Worm (Caenorhabditis elegans) whole organism, young adult: ENCODE results near the gene sre-43.

Experiments
- B0035.1 ChIP-seq: sonication (generic microtip); optimal IDR thresholded peaks from 2 replicates; lab custom pipeline; 2016; ENCODE audit warnings: missing genetic modification characterization, mild to moderate bottlenecking, missing compliant biosample characterization, missing genotype, missing genetic modification reagents
- B0336.3 ChIP-seq: fragments of 200-800 bp; sonication (Bioruptor generic); IDR thresholded peaks from 2 replicates; pipeline ENCODE4 v1.3.6; 2022; ENCODE audit warnings: missing genetic modification characterization, missing compliant biosample characterization
- C17E4.6 ChIP-seq: fragments of 200-800 bp; sonication (Bioruptor generic); IDR thresholded peaks from 2 replicates; pipeline ENCODE4 v1.3.6; 2022; ENCODE audit warnings: missing genetic modification reagents, missing genetic modification characterization, missing compliant biosample characterization
- F10E7.11 ChIP-seq: sonication (generic microtip); optimal IDR thresholded peaks from 2 replicates; lab custom pipeline; 2017; ENCODE audit warnings: mild to moderate bottlenecking, missing genetic modification characterization, moderate library complexity, missing compliant biosample characterization
- F23B12.7 ChIP-seq: sonication (generic microtip); optimal IDR thresholded peaks from 2 replicates; lab custom pipeline; 2017; ENCODE audit warnings: missing genetic modification characterization, mild to moderate bottlenecking, missing compliant biosample characterization, antibody characterized with exemption, moderate library complexity; ENCODE audit not compliant: insufficient read depth
- F33H1.4 ChIP-seq: fragments of 200-800 bp; sonication (Bioruptor generic); IDR thresholded peaks from 2 replicates; pipeline ENCODE4 v1.3.6; 2022; ENCODE audit warnings: missing genetic modification reagents, missing genetic modification characterization, missing compliant biosample characterization
- F37B4.10 ChIP-seq: fragments of 200-800 bp; sonication (Bioruptor generic); IDR thresholded peaks from 2 replicates; pipeline ENCODE4 v1.3.6; 2022; ENCODE audit warnings: missing genetic modification characterization, missing compliant biosample characterization
- F39B2.1 ChIP-seq: fragments of 200-800 bp; sonication (Bioruptor generic); IDR thresholded peaks from 2 replicates; pipeline ENCODE4 v1.3.6; 2022; ENCODE audit warnings: missing genetic modification reagents, missing genetic modification characterization, missing compliant biosample characterization
- F49E8.2 ChIP-seq: sonication (generic microtip); optimal IDR thresholded peaks from 3 replicates; lab custom pipeline; 2017; ENCODE audit warnings: missing genetic modification characterization, mild to moderate bottlenecking, missing compliant biosample characterization, antibody characterized with exemption, moderate library complexity; ENCODE audit not compliant: insufficient read depth
- F55B11.4 ChIP-seq: sonication (generic microtip); optimal IDR thresholded peaks from 2 replicates; lab custom pipeline; 2016; ENCODE audit warnings: missing compliant biosample characterization, missing genetic modification characterization, borderline replicate concordance; ENCODE audit not compliant: insufficient read depth
- F57C9.4 ChIP-seq: sonication (generic microtip); optimal IDR thresholded peaks from 2 replicates; lab custom pipeline; 2017; ENCODE audit warnings: mild to moderate bottlenecking, missing genetic modification characterization, missing compliant biosample characterization
- K12H6.12 ChIP-seq: fragments of 200-800 bp; sonication (Bioruptor generic); optimal IDR thresholded peaks from 2 replicates; lab custom pipeline; 2018; ENCODE audit warnings: mild to moderate bottlenecking, missing genetic modification characterization, missing compliant biosample characterization
- T07F8.4 ChIP-seq: sonication (generic microtip); optimal IDR thresholded peaks from 2 replicates; lab custom pipeline; 2016; ENCODE audit warnings: mild to moderate bottlenecking, missing genetic modification characterization, moderate library complexity, missing compliant biosample characterization
- T26A5.8 ChIP-seq: sonication (generic microtip); optimal IDR thresholded peaks from 2 replicates; lab custom pipeline; 2016; ENCODE audit warnings: missing genetic modification characterization, missing compliant biosample characterization
- Y53F4B.3 ChIP-seq: fragments of 200-800 bp; sonication (Bioruptor generic); IDR thresholded peaks from 2 replicates; pipeline ENCODE4 v1.3.6; 2022; ENCODE audit warnings: missing genetic modification reagents, missing genetic modification characterization, missing compliant biosample characterization
- Y53G8AR.9 ChIP-seq: fragments of 200-800 bp; sonication (Bioruptor generic); conservative IDR thresholded peaks from 2 replicates; pipeline ENCODE4 v1.3.6; 2022; ENCODE audit warnings: missing genetic modification reagents, missing genetic modification characterization, missing compliant biosample characterization
- Y95B8A.8 ChIP-seq: fragments of 200-800 bp; sonication (Bioruptor generic); IDR thresholded peaks from 2 replicates; pipeline ENCODE4 v1.3.6; 2022; ENCODE audit warnings: missing genetic modification reagents, missing genetic modification characterization, missing compliant biosample characterization
- aptf-3 ChIP-seq: fragments of 200-800 bp; sonication (Bioruptor generic); IDR thresholded peaks from 2 replicates; pipeline ENCODE4 v1.3.6; 2022; ENCODE audit warnings: missing genetic modification characterization, missing compliant biosample characterization
- atf-7 ChIP-seq: sonication (generic microtip); optimal IDR thresholded peaks from 2 replicates; lab custom pipeline; 2017; ENCODE audit warnings: mild to moderate bottlenecking, missing genetic modification characterization, missing compliant biosample characterization
- attf-5 ChIP-seq: fragments of 200-800 bp; sonication (Bioruptor generic); optimal IDR thresholded peaks from 2 replicates; lab custom pipeline; 2018; ENCODE audit warnings: mild to moderate bottlenecking, missing genetic modification characterization, missing compliant biosample characterization
- ccch-3 ChIP-seq: fragments of 200-800 bp; sonication (Bioruptor generic); optimal IDR thresholded peaks from 2 replicates; lab custom pipeline; 2018; ENCODE audit warnings: mild to moderate bottlenecking, missing genetic modification characterization, missing compliant biosample characterization
- ceh-100 ChIP-seq: fragments of 200-800 bp; sonication (Bioruptor generic); IDR thresholded peaks from 2 replicates; pipeline ENCODE4 v1.3.6; 2022; ENCODE audit warnings: missing genetic modification reagents, missing genetic modification characterization, missing compliant biosample characterization
- die-1 ChIP-seq: sonication (generic microtip); optimal IDR thresholded peaks from 2 replicates; lab custom pipeline; 2016; ENCODE audit warnings: missing genotype, mild to moderate bottlenecking, missing genetic modification characterization, missing compliant biosample characterization
- ekl-4 ChIP-seq: fragments of 200-800 bp; sonication (Bioruptor generic); IDR thresholded peaks from 2 replicates; pipeline ENCODE4 v1.3.6; 2022; ENCODE audit warnings: missing genetic modification reagents, missing genetic modification characterization, missing compliant biosample characterization
- fkh-3 ChIP-seq: sonication (generic microtip); optimal IDR thresholded peaks from 2 replicates; lab custom pipeline; 2016; ENCODE audit warnings: mild to moderate bottlenecking, missing genetic modification characterization, missing compliant biosample characterization
- gei-17 ChIP-seq: fragments of 200-800 bp; sonication (Bioruptor generic); optimal IDR thresholded peaks from 2 replicates; lab custom pipeline; 2018; ENCODE audit warnings: mild to moderate bottlenecking, missing genetic modification characterization, missing compliant biosample characterization
- hmg-20 ChIP-seq: fragments of 200-800 bp; sonication (Bioruptor generic); IDR thresholded peaks from 2 replicates; pipeline ENCODE4 v1.3.6; 2022; ENCODE audit warnings: missing genetic modification reagents, missing genetic modification characterization, missing compliant biosample characterization
- hrde-1 ChIP-seq: sonication (generic microtip); optimal IDR thresholded peaks from 2 replicates; lab custom pipeline; 2016; ENCODE audit warnings: missing genetic modification characterization, mild to moderate bottlenecking, missing compliant biosample characterization, moderate library complexity, missing genotype, missing genetic modification reagents, borderline replicate concordance
- lin-26 ChIP-seq: fragments of 200-800 bp; sonication (Bioruptor generic); IDR thresholded peaks from 2 replicates; pipeline ENCODE4 v1.3.6; 2022; ENCODE audit warnings: missing genetic modification reagents, missing genetic modification characterization, missing compliant biosample characterization
- lin-35 ChIP-seq, 3 experiments: fragments of 150-350 bp in 2 of 3; sonication (generic microtip) in 1 of 3; optimal IDR thresholded peaks; 2 replicates each; lab custom pipeline; 2014 to 2018; ENCODE audit warnings: missing biosample characterization in 3 of 3, missing genetic modification characterization in 3 of 3, missing genetic modification reagents in 3 of 3
- madf-3 ChIP-seq: fragments of 200-800 bp; sonication (Bioruptor generic); IDR thresholded peaks from 2 replicates; pipeline ENCODE4 v1.3.6; 2022; ENCODE audit warnings: missing genetic modification reagents, missing genetic modification characterization, missing compliant biosample characterization
- mel-28 ChIP-seq: sonication (generic microtip); optimal IDR thresholded peaks from 2 replicates; lab custom pipeline; 2016; ENCODE audit warnings: borderline replicate concordance, mild to moderate bottlenecking, missing genetic modification characterization, missing compliant biosample characterization
- mes-4 ChIP-seq: sonication (generic microtip); optimal IDR thresholded peaks from 2 replicates; lab custom pipeline; 2016; ENCODE audit warnings: missing genotype, missing genetic modification characterization, missing compliant biosample characterization
- mxl-1 ChIP-seq: sonication (generic microtip); optimal IDR thresholded peaks from 2 replicates; lab custom pipeline; 2016; ENCODE audit warnings: missing genetic modification characterization, missing compliant biosample characterization
- nfya-2 ChIP-seq: fragments of 200-800 bp; sonication (Bioruptor generic); IDR thresholded peaks from 2 replicates; pipeline ENCODE4 v1.3.6; 2022; ENCODE audit warnings: missing genetic modification reagents, missing genetic modification characterization, missing compliant biosample characterization
- nhr-27 ChIP-seq: fragments of 200-800 bp; sonication (Bioruptor generic); optimal IDR thresholded peaks from 2 replicates; lab custom pipeline; 2018; ENCODE audit warnings: mild to moderate bottlenecking, missing genetic modification characterization, moderate library complexity, missing compliant biosample characterization
- nhr-80 ChIP-seq: sonication (generic microtip); optimal IDR thresholded peaks from 2 replicates; lab custom pipeline; 2016; ENCODE audit warnings: missing genetic modification characterization, missing compliant biosample characterization
- nhr-90 ChIP-seq: sonication (generic microtip); optimal IDR thresholded peaks from 2 replicates; lab custom pipeline; 2016; ENCODE audit warnings: missing genotype, mild to moderate bottlenecking, missing genetic modification characterization, missing compliant biosample characterization
- sea-2 ChIP-seq: fragments of 200-800 bp; sonication (Bioruptor generic); IDR thresholded peaks from 2 replicates; pipeline ENCODE4 v1.3.6; 2022; ENCODE audit warnings: missing genetic modification characterization, missing compliant biosample characterization
- snpc-1.1 ChIP-seq: sonication (generic microtip); optimal IDR thresholded peaks from 2 replicates; lab custom pipeline; 2017; ENCODE audit warnings: missing genetic modification characterization, mild to moderate bottlenecking, missing compliant biosample characterization, antibody characterized with exemption, moderate library complexity, missing genotype, missing genetic modification reagents; ENCODE audit not compliant: insufficient read depth
- sptf-2 ChIP-seq: fragments of 200-800 bp; sonication (Bioruptor generic); optimal IDR thresholded peaks from 2 replicates; lab custom pipeline; 2018; ENCODE audit warnings: mild to moderate bottlenecking, missing genetic modification characterization, missing compliant biosample characterization
- tbp1 ChIP-seq: fragments of 200-800 bp; sonication (Bioruptor generic); optimal IDR thresholded peaks from 2 replicates; lab custom pipeline; 2018; ENCODE audit warnings: mild to moderate bottlenecking, missing genetic modification characterization, missing compliant biosample characterization
- tlf-1 ChIP-seq: fragments of 200-800 bp; sonication (Bioruptor generic); optimal IDR thresholded peaks from 2 replicates; lab custom pipeline; 2018; ENCODE audit warnings: mild to moderate bottlenecking, missing genetic modification characterization, missing compliant biosample characterization
- xnd-1 ChIP-seq: sonication (generic microtip); optimal IDR thresholded peaks from 2 replicates; lab custom pipeline; 2016; ENCODE audit warnings: missing genotype, missing genetic modification reagents, missing genetic modification characterization, missing compliant biosample characterization
- ztf-26 ChIP-seq: sonication (generic microtip); optimal IDR thresholded peaks from 2 replicates; lab custom pipeline; 2017; ENCODE audit warnings: missing genetic modification characterization, missing compliant biosample characterization
- ztf-28 ChIP-seq: fragments of 200-800 bp; sonication (Bioruptor generic); IDR thresholded peaks from 2 replicates; pipeline ENCODE4 v1.3.6; 2022; ENCODE audit warnings: missing genetic modification reagents, missing genetic modification characterization, missing compliant biosample characterization
- ztf-3 ChIP-seq: fragments of 200-800 bp; sonication (Bioruptor generic); optimal IDR thresholded peaks from 2 replicates; lab custom pipeline; 2018; ENCODE audit warnings: mild to moderate bottlenecking, missing genetic modification characterization, missing compliant biosample characterization

sre-43 gene

ce11 chrII:13957437-13957836 lies 11.4 kb downstream of the sre-43 start, which contains the start of gene zip-3:
Gene zip-3 (minus strand): TSS chrII:13957457.
- TF ChIP-seq F23B12.7 (tag; lab: Kevin White, UChicago) (no peak), nhr-80 (peak; percentile 64)
- TF ChIP-seq, all 124 proteins: peak for 1

- TF ChIP-seq T07F8.4 (tag; lab: Kevin White, UChicago): no peak
- TF ChIP-seq F10E7.11 (tag; lab: Kevin White, UChicago): no peak
- no peak for TF ChIP-seq hmg-20 (GFP tag; lab: Robert Waterston, UW)
- TF ChIP-seq nhr-90 (tag; lab: Kevin White, UChicago): peak; percentile 7
- no peak for TF ChIP-seq die-1 (tag; lab: Kevin White, UChicago)
- no peak for TF ChIP-seq F37B4.10 (GFP tag; lab: Robert Waterston, UW)
- no peak for TF ChIP-seq ceh-100 (GFP tag; lab: Robert Waterston, UW)
- no peak for TF ChIP-seq mel-28 (tag; lab: Kevin White, UChicago)
- TF ChIP-seq attf-5 (GFP tag; lab: Kevin White, UChicago): peak; percentile 35
- TF ChIP-seq Y53F4B.3 (GFP tag; lab: Robert Waterston, UW): no peak
- TF ChIP-seq nhr-27 (tag; lab: Kevin White, UChicago): no peak
- no peak for TF ChIP-seq mes-4 (tag; lab: Kevin White, UChicago)
- no peak for TF ChIP-seq hrde-1 (tag; lab: Kevin White, UChicago)
- no peak for TF ChIP-seq sptf-2
- no peak for TF ChIP-seq fkh-3
- TF ChIP-seq ekl-4 (GFP tag; lab: Robert Waterston, UW): no peak
- no peak for TF ChIP-seq F39B2.1 (GFP tag; lab: Robert Waterston, UW)
- no peak for TF ChIP-seq lin-26 (GFP tag; lab: Robert Waterston, UW)
- no peak for TF ChIP-seq B0035.1 (tag; lab: Kevin White, UChicago)
- TF ChIP-seq mxl-1: no peak
- no peak for TF ChIP-seq aptf-3 (GFP tag; lab: Robert Waterston, UW)
- TF ChIP-seq T26A5.8 (tag; lab: Kevin White, UChicago): no peak
- TF ChIP-seq sea-2 (GFP tag; lab: Robert Waterston, UW): no peak
- TF ChIP-seq lin-35 (GFP tag; optimal IDR thresholded peaks at IDR 0.05; lab: Kevin White, UChicago): no peak
- no peak for TF ChIP-seq Y53G8AR.9 (GFP tag; lab: Robert Waterston, UW)
- TF ChIP-seq B0336.3 (GFP tag; lab: Robert Waterston, UW): 0 out of 2 replicates have a peak, but pooled peaks have one; percentile 27
- TF ChIP-seq F33H1.4 (GFP tag; lab: Robert Waterston, UW): no peak
- TF ChIP-seq Y95B8A.8 (GFP tag; lab: Robert Waterston, UW): no peak
- no peak for TF ChIP-seq C17E4.6 (GFP tag; lab: Robert Waterston, UW)
- no peak for TF ChIP-seq atf-7 (tag; lab: Kevin White, UChicago)
- TF ChIP-seq ztf-28 (GFP tag; lab: Robert Waterston, UW): no peak
- no peak for TF ChIP-seq gei-17 (GFP tag; lab: Kevin White, UChicago)
- peak; percentile 18 for TF ChIP-seq tbp1 (GFP tag; lab: Kevin White, UChicago)
- no peak for TF ChIP-seq ztf-3 (GFP tag; lab: Kevin White, UChicago)
- no peak for TF ChIP-seq F55B11.4 (tag; lab: Kevin White, UChicago)
- TF ChIP-seq nfya-2 (GFP tag; lab: Robert Waterston, UW): no peak
- no peak for TF ChIP-seq F49E8.2 (tag; lab: Kevin White, UChicago)
- TF ChIP-seq K12H6.12 (tag; lab: Kevin White, UChicago): no peak
- no peak for TF ChIP-seq ccch-3 (GFP tag; lab: Kevin White, UChicago)
- no peak for TF ChIP-seq F23B12.7 (tag; lab: Kevin White, UChicago)
- no peak for TF ChIP-seq ztf-26 (tag; lab: Kevin White, UChicago)
- no peak for TF ChIP-seq snpc-1.1 (tag; lab: Kevin White, UChicago)
- TF ChIP-seq tlf-1 (GFP tag; lab: Kevin White, UChicago): no peak
- TF ChIP-seq F57C9.4: no peak
- TF ChIP-seq madf-3 (GFP tag; lab: Robert Waterston, UW): no peak
- TF ChIP-seq nhr-80: peak; percentile 92
- TF ChIP-seq xnd-1 (tag; lab: Kevin White, UChicago): no peak
Observed at ce11 chrII:13956529-13956928, 12.3 kb downstream of the sre-43 start.
